Worm (Caenorhabditis elegans): ENCODE results near the gene ssup-72.

DNA sequence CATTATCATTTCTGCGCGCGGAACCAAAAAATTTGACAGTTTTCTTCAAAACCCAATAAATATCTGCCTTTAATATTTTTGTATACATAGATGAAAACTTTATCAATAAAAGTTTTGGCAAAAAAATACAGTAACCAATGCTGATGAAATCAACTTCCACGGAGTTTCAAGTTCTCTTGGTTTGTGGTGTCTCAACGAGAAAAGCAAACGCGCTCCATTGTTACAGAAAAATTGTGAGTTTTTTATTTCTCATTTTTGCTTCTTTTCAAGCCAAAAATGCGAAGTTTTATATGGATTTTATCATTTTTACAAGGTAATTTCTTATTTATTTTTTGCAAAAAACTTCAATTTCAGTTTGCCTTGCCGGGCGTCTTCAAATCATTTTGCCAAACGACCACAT lies 41.7 kb upstream of the ssup-72 start, which contains the start of gene T14B4.3:
- TF ChIP-seq nhr-76 (tag; optimal IDR thresholded peaks at IDR 0.05), result no peak
- TF ChIP-seq elt-3 (tag; optimal IDR thresholded peaks at IDR 0.05), result no peak
- TF ChIP-seq ceh-39 (tag; optimal IDR thresholded peaks at IDR 0.05), result no peak
- no peak for TF ChIP-seq bed-3 (GFP tag; optimal IDR thresholded peaks at IDR 0.05)
- no peak for TF ChIP-seq nhr-28 (tag; optimal IDR thresholded peaks at IDR 0.05)
- no peak for TF ChIP-seq blmp-1 (tag; optimal IDR thresholded peaks at IDR 0.05)
- no peak for TF ChIP-seq nhr-237 (tag; optimal IDR thresholded peaks at IDR 0.05)
- TF ChIP-seq lsy-2 (tag; optimal IDR thresholded peaks at IDR 0.05), result peak; percentile 83
- TF ChIP-seq nhr-2 (tag; optimal IDR thresholded peaks at IDR 0.05), result no peak

Data from whole organism, mixed stage, embryonic.